Fruit fly (Drosophila melanogaster) S2 (cell line): ENCODE measurements around the gene CG42854.

Experiments used
- CG8478 ChIP-seq: fragments of >200 bp; optimal IDR thresholded peaks from 2 replicates; lab custom pipeline; 2018
- CTCF ChIP-seq, 2 experiments: fragments of >200 bp; optimal IDR thresholded peaks; 2 replicates each; lab custom pipeline; 2018

- TF ChIP-seq CTCF (optimal IDR thresholded peaks at IDR 0.05; lab: Kevin White, UChicago) (no peak), CG8478 (lab: Kevin White, UChicago) (no peak)
Measured at dm6 chrX:17212007-17212406, 34.8 kb downstream of the CG42854 start, which contains the start of gene CG18258.
